Worm (Caenorhabditis elegans) whole organism, L1 larva: ENCODE measurements around the gene bca-2.

Experiments
- F16B12.6 ChIP-seq: fragments of 150-350 bp; optimal IDR thresholded peaks from 2 replicates; lab custom pipeline; 2014; ENCODE audit warnings: missing biosample characterization, missing genetic modification characterization
- Y116A8C.19 ChIP-seq: sonication (generic microtip); optimal IDR thresholded peaks from 2 replicates; lab custom pipeline; 2016; ENCODE audit warnings: missing compliant biosample characterization, missing genetic modification characterization, borderline replicate concordance
- aha-1 ChIP-seq: fragments of 150-350 bp; optimal IDR thresholded peaks from 2 replicates; lab custom pipeline; 2014; ENCODE audit warnings: missing biosample characterization, missing genetic modification characterization
- alr-1 ChIP-seq: fragments of 200-800 bp; sonication (Bioruptor generic); optimal IDR thresholded peaks from 2 replicates; lab custom pipeline; 2018; ENCODE audit warnings: borderline replicate concordance, mild to moderate bottlenecking, missing genetic modification characterization, missing compliant biosample characterization
- ama-1 ChIP-seq: fragments of 150-350 bp; optimal IDR thresholded peaks from 2 replicates; lab custom pipeline; 2014
- ceh-88 ChIP-seq: fragments of 200-800 bp; sonication (Bioruptor generic); IDR thresholded peaks from 2 replicates; pipeline ENCODE4 v1.3.6; 2022; ENCODE audit warnings: missing genetic modification characterization, missing compliant biosample characterization
- ceh-90 ChIP-seq: sonication (generic microtip); optimal IDR thresholded peaks from 2 replicates; lab custom pipeline; 2016; ENCODE audit warnings: missing genetic modification characterization, missing compliant biosample characterization
- ces-1 ChIP-seq: fragments of 150-350 bp; optimal IDR thresholded peaks from 2 replicates; lab custom pipeline; 2014; ENCODE audit warnings: missing biosample characterization, missing genetic modification reagents, missing genetic modification characterization
- dpl-1 ChIP-seq, 3 experiments: fragments of 150-350 bp in 2 of 3; sonication (generic microtip) in 1 of 3; optimal IDR thresholded peaks; 2 replicates each; lab custom pipeline; 2014 to 2017; ENCODE audit warnings: missing biosample characterization in 3 of 3, missing genetic modification characterization in 3 of 3, missing genetic modification reagents in 3 of 3
- efl-1 ChIP-seq, 4 experiments: fragments of 150-350 bp; optimal IDR thresholded peaks in 3 of 4; peaks in 1 of 4; 1 replicate in 1 of 4; 2 replicates in 3 of 4; lab custom pipeline; 2014; ENCODE audit warnings: missing biosample characterization in 2 of 4, missing genetic modification characterization in 2 of 4, missing genetic modification reagents in 2 of 4
- efl-3 ChIP-seq: fragments of 200-800 bp; sonication (Bioruptor generic); optimal IDR thresholded peaks from 2 replicates; lab custom pipeline; 2018; ENCODE audit warnings: mild to moderate bottlenecking, missing genetic modification characterization, missing compliant biosample characterization
- egl-13 ChIP-seq: sonication (generic microtip); optimal IDR thresholded peaks from 2 replicates; lab custom pipeline; 2016; ENCODE audit warnings: missing genotype, missing genetic modification reagents, missing genetic modification characterization, missing compliant biosample characterization
- elt-3 ChIP-seq, 6 experiments: fragments of 150-350 bp in 1 of 6; sonication (generic microtip); optimal IDR thresholded peaks; 2 replicates each; lab custom pipeline; 2017 to 2018; ENCODE audit warnings: missing biosample characterization in 6 of 6, missing genetic modification characterization in 6 of 6, inconsistent platforms in 1 of 6
- ets-5 ChIP-seq: fragments of 200-800 bp; sonication (Bioruptor generic); IDR thresholded peaks from 2 replicates; pipeline ENCODE4 v1.3.6; 2022; ENCODE audit warnings: missing genetic modification characterization, missing compliant biosample characterization
- fkh-10 ChIP-seq: sonication (generic microtip); optimal IDR thresholded peaks from 2 replicates; lab custom pipeline; 2017; ENCODE audit warnings: missing biosample characterization, missing genetic modification reagents, missing genetic modification characterization
- grh-1 ChIP-seq: fragments of 200-800 bp; sonication (Bioruptor generic); IDR thresholded peaks from 2 replicates; pipeline ENCODE4 v1.3.6; 2022; ENCODE audit warnings: missing genetic modification reagents, missing genetic modification characterization, missing compliant biosample characterization
- lin-35 ChIP-seq, 2 experiments: fragments of 150-350 bp; optimal IDR thresholded peaks; 2 replicates each; lab custom pipeline; 2014; ENCODE audit warnings: missing biosample characterization in 2 of 2, missing genetic modification characterization in 2 of 2, missing genetic modification reagents in 2 of 2
- mep-1 ChIP-seq: fragments of 150-350 bp; optimal IDR thresholded peaks from 2 replicates; lab custom pipeline; 2014; ENCODE audit warnings: missing biosample characterization, missing genetic modification characterization
- nhr-11 ChIP-seq: fragments of 150-350 bp; optimal IDR thresholded peaks from 2 replicates; lab custom pipeline; 2014; ENCODE audit warnings: missing biosample characterization, missing genetic modification characterization
- nhr-12 ChIP-seq: sonication (generic microtip); optimal IDR thresholded peaks from 2 replicates; lab custom pipeline; 2017; ENCODE audit warnings: missing biosample characterization, missing genetic modification characterization
- nhr-19 ChIP-seq: fragments of 200-800 bp; sonication (Bioruptor generic); conservative IDR thresholded peaks from 2 replicates; pipeline ENCODE4 v1.3.6; 2022; ENCODE audit warnings: missing genetic modification characterization, missing compliant biosample characterization
- nhr-20 ChIP-seq: sonication (generic microtip); optimal IDR thresholded peaks from 2 replicates; lab custom pipeline; 2016; ENCODE audit warnings: mild to moderate bottlenecking, missing genetic modification characterization, missing compliant biosample characterization
- nhr-76 ChIP-seq: sonication (generic microtip); optimal IDR thresholded peaks from 2 replicates; lab custom pipeline; 2017; ENCODE audit warnings: missing biosample characterization, missing genetic modification characterization
- nhr-77 ChIP-seq: fragments of 150-350 bp; optimal IDR thresholded peaks from 2 replicates; lab custom pipeline; 2014; ENCODE audit warnings: missing biosample characterization, missing genetic modification characterization
- nhr-84 ChIP-seq: sonication (generic microtip); optimal IDR thresholded peaks from 2 replicates; lab custom pipeline; 2017; ENCODE audit warnings: missing biosample characterization, missing genetic modification characterization
- nhr-90 ChIP-seq: sonication (generic microtip); optimal IDR thresholded peaks from 2 replicates; lab custom pipeline; 2016; ENCODE audit warnings: mild to moderate bottlenecking, missing genetic modification characterization, missing compliant biosample characterization; ENCODE audit not compliant: poor library complexity
- pag-3 ChIP-seq: sonication (generic microtip); optimal IDR thresholded peaks from 2 replicates; lab custom pipeline; 2017; ENCODE audit warnings: missing genetic modification characterization, mild to moderate bottlenecking, missing compliant biosample characterization, antibody characterized with exemption, borderline replicate concordance; ENCODE audit not compliant: insufficient read depth
- pax-3 ChIP-seq: fragments of 200-800 bp; sonication (Bioruptor generic); optimal IDR thresholded peaks from 2 replicates; lab custom pipeline; 2018; ENCODE audit warnings: mild to moderate bottlenecking, missing genetic modification characterization, moderate library complexity, missing compliant biosample characterization
- snpc-4 ChIP-seq: fragments of 150-350 bp; optimal IDR thresholded peaks from 2 replicates; lab custom pipeline; 2014; ENCODE audit warnings: missing biosample characterization, missing genetic modification characterization
- swsn-7 ChIP-seq: sonication (generic microtip); optimal IDR thresholded peaks from 2 replicates; lab custom pipeline; 2016; ENCODE audit warnings: missing genetic modification characterization, missing compliant biosample characterization
- tbx-2 ChIP-seq: sonication (generic microtip); optimal IDR thresholded peaks from 2 replicates; lab custom pipeline; 2016; ENCODE audit warnings: missing genetic modification characterization, missing compliant biosample characterization
- tlp-1 ChIP-seq: fragments of 150-350 bp; optimal IDR thresholded peaks from 2 replicates; lab custom pipeline; 2014; ENCODE audit warnings: missing biosample characterization, missing genetic modification characterization
- unc-98 ChIP-seq: fragments of 200-800 bp; sonication (Bioruptor generic); IDR thresholded peaks from 2 replicates; pipeline ENCODE4 v1.3.6; 2022; ENCODE audit warnings: missing genetic modification characterization, missing compliant biosample characterization
- vab-15 ChIP-seq: sonication (generic microtip); optimal IDR thresholded peaks from 2 replicates; lab custom pipeline; 2017; ENCODE audit warnings: missing genotype, mild to moderate bottlenecking, missing genetic modification characterization, missing compliant biosample characterization
- ztf-4 ChIP-seq: fragments of 150-350 bp; optimal IDR thresholded peaks from 2 replicates; lab custom pipeline; 2014; ENCODE audit warnings: missing biosample characterization, missing genetic modification characterization

The bca-2 gene

ce11 chrIV:17100148-17100547 is at the start of gene bca-2:
Gene bca-2 (minus strand): TSS chrIV:17100248.
- no peak for TF ChIP-seq nhr-90 (tag; lab: Kevin White, UChicago)
- no peak for TF ChIP-seq nhr-76 (tag; lab: Kevin White, UChicago)
- no peak for TF ChIP-seq snpc-4
- no peak for TF ChIP-seq grh-1 (GFP tag; lab: Robert Waterston, UW)
- TF ChIP-seq ceh-88 (GFP tag; lab: Robert Waterston, UW), result no peak
- TF ChIP-seq ets-5 (GFP tag; lab: Robert Waterston, UW), result no peak
- TF ChIP-seq nhr-77 (tag; lab: Kevin White, UChicago), result no peak
- no peak for TF ChIP-seq unc-98 (GFP tag; lab: Robert Waterston, UW)
- TF ChIP-seq pag-3, result no peak
- no peak for TF ChIP-seq nhr-84 (tag; lab: Kevin White, UChicago)
- no peak for TF ChIP-seq aha-1 (tag; lab: Kevin White, UChicago)
- no peak for TF ChIP-seq ama-1 (lab: Kevin White, UChicago)
- TF ChIP-seq tbx-2, result no peak
- TF ChIP-seq swsn-7 (tag; lab: Kevin White, UChicago), result no peak
- no peak for TF ChIP-seq fkh-10 (GFP tag; lab: Kevin White, UChicago)
- TF ChIP-seq dpl-1 (GFP tag; optimal IDR thresholded peaks at IDR 0.05; lab: Kevin White, UChicago), result no peak
- TF ChIP-seq egl-13 (tag; lab: Kevin White, UChicago), result no peak

ce11 chrIV:17131035-17131595 is 31.1 kb upstream of the bca-2 start, which contains the start of the genes Y116A8C.37 and Y116A8C.38:
Gene Y116A8C.37 (minus strand): TSS chrIV:17131135.
Gene Y116A8C.38 (plus strand): TSS chrIV:17131545.
- TF ChIP-seq alr-1 (tag; lab: Kevin White, UChicago) (no peak), ces-1 (no peak), snpc-4 (no peak), efl-3 (GFP tag; lab: Kevin White, UChicago) (no peak), ceh-88 (GFP tag; lab: Robert Waterston, UW) (no peak), tlp-1 (tag; lab: Kevin White, UChicago) (no peak), nhr-20 (tag; lab: Kevin White, UChicago) (no peak), nhr-12 (tag; lab: Kevin White, UChicago) (no peak), vab-15 (tag; lab: Kevin White, UChicago) (no peak)
- TF ChIP-seq, all 84 proteins: peak for 0

DNA sequence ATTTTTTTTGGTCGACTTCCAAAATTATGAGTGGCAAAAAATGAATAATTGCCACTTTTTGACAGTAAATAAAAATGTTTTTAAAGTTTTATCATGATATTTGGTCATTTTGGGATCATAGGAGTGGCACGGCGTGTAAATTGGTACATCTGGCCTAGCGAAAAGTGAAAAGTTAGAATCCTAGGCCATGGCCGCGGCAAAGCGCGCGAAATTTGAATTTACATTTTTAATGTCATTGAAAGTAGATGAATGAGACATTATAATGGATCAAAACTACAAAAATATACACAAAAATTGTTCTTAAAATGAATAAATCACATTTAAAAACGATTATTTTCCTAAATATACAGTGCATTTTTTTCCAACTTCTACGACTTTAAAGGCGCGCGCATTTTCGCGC is 26.5 kb upstream of the bca-2 start:
- TF ChIP-seq Y116A8C.19 (tag; lab: Kevin White, UChicago), result no peak
- peak in 1 of 2 experiments; percentile 26 for TF ChIP-seq lin-35 (GFP tag; optimal IDR thresholded peaks at IDR 0.05; lab: Kevin White, UChicago)
- TF ChIP-seq ceh-90 (tag; lab: Kevin White, UChicago), result peak; percentile 28
- peak in 2 of 3 experiments; percentile 39 to 57 for TF ChIP-seq dpl-1 (GFP tag; optimal IDR thresholded peaks at IDR 0.05; lab: Kevin White, UChicago)
- no peak for TF ChIP-seq pax-3 (tag; lab: Kevin White, UChicago)
- no peak for TF ChIP-seq elt-3 (tag; optimal IDR thresholded peaks at IDR 0.05; lab: Kevin White, UChicago)
- TF ChIP-seq F16B12.6, result no peak
- TF ChIP-seq efl-1 (optimal IDR thresholded peaks at IDR 0.05; lab: Kevin White, UChicago), result peak; percentile 16 to 50
- TF ChIP-seq efl-1 (GFP tag; optimal IDR thresholded peaks at IDR 0.05 in 1 of 2; lab: Kevin White, UChicago), result peak; percentile 60 to 93
- TF ChIP-seq ztf-4 (tag; lab: Kevin White, UChicago), result no peak

ce11 chrIV:17125967-17126366 is 25.9 kb upstream of the bca-2 start:
- TF ChIP-seq nhr-11 (tag; lab: Kevin White, UChicago) (no peak), nhr-19 (GFP tag; lab: Robert Waterston, UW) (no peak), mep-1 (tag; lab: Kevin White, UChicago) (no peak)
